Worm (Caenorhabditis elegans): Measurements from ENCODE around the gene T24E12.12.

DNA sequence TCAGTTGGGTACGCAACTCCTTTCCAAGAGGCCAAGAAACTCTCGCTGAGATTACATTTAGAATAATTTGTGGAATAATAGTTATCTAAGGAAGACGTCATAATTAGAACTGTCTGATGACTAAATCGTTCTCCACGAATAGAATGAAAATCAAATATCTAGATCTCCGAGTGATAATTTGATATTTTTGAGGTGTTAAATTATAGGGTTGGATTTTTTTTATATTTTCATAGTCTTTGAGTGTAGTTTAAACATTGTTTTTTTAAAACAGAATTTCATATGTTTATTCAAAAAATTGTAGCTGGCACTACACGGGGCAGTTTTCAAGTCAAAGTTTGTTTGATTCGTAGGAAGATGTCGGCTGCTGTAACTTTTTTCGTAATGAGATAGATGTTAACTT, 42.6 kb upstream of the T24E12.12 start, which contains the start of gene srh-99:
- TF ChIP-seq nhr-43 (tag; optimal IDR thresholded peaks at IDR 0.05; ENCODE audit: poor library complexity, severe bottlenecking) (no peak), mdl-1 (tag; optimal IDR thresholded peaks at IDR 0.05) (no peak), fkh-10 (GFP tag; optimal IDR thresholded peaks at IDR 0.05) (no peak), ceh-16 (tag; optimal IDR thresholded peaks at IDR 0.05) (no peak), snpc-4 (tag; optimal IDR thresholded peaks at IDR 0.05) (no peak), pha-4 (tag; optimal IDR thresholded peaks at IDR 0.05) (no peak), skn-1 (tag; optimal IDR thresholded peaks at IDR 0.05) (no peak), hmg-11 (tag; optimal IDR thresholded peaks at IDR 0.05) (no peak), nfya-1 (tag; optimal IDR thresholded peaks at IDR 0.05; ENCODE audit: insufficient read depth) (no peak), nhr-237 (tag; optimal IDR thresholded peaks at IDR 0.05) (no peak)
